Worm (Caenorhabditis elegans): ENCODE data around the gene tgt-2.

ce11 chrV:19010405-19010804 lies 12.3 kb downstream of the tgt-2 start:
- TF ChIP-seq egl-27 (tag; optimal IDR thresholded peaks at IDR 0.05): no peak
- TF ChIP-seq zag-1 (tag; optimal IDR thresholded peaks at IDR 0.05): no peak
- no peak for TF ChIP-seq lin-39 (tag; optimal IDR thresholded peaks at IDR 0.05)
- no peak for TF ChIP-seq nhr-237 (tag; optimal IDR thresholded peaks at IDR 0.05)
- TF ChIP-seq ama-1 (optimal IDR thresholded peaks at IDR 0.05): no peak

Data from whole organism, L3 larva.